Fruit fly (Drosophila melanogaster) whole organism, embryonic: ENCODE data around the gene Ctr1A.

ENCODE experiments used
- Atf-2 ChIP-seq: fragments of 200-800 bp; sonication (Bioruptor generic); optimal IDR thresholded peaks from 2 replicates; lab custom pipeline; 2016; ENCODE audit warnings: missing biosample characterization, missing genetic modification characterization
- Bteb2 ChIP-seq: fragments of 200-800 bp; sonication (Bioruptor generic); optimal IDR thresholded peaks from 2 replicates; lab custom pipeline; 2016; ENCODE audit warnings: missing biosample characterization, missing genetic modification characterization
- CG10543 ChIP-seq: fragments of 200-800 bp; sonication (Bioruptor generic); optimal IDR thresholded peaks from 3 replicates; lab custom pipeline; 2017; ENCODE audit warnings: missing biosample characterization, mild to moderate bottlenecking, missing genetic modification characterization, moderate library complexity
- CG12236 ChIP-seq: fragments of 200-800 bp; sonication (Bioruptor generic); optimal IDR thresholded peaks from 2 replicates; lab custom pipeline; 2016; ENCODE audit warnings: missing biosample characterization, missing genetic modification characterization
- CG12769 ChIP-seq: fragments of 200-800 bp; sonication (Bioruptor generic); optimal IDR thresholded peaks from 2 replicates; lab custom pipeline; 2019; ENCODE audit warnings: missing biosample characterization, mild to moderate bottlenecking, missing genetic modification characterization, moderate library complexity
- CG13123 ChIP-seq: fragments of 200-800 bp; sonication (Bioruptor generic); optimal IDR thresholded peaks from 2 replicates; lab custom pipeline; 2016; ENCODE audit warnings: missing biosample characterization, missing genetic modification characterization
- CG14860 ChIP-seq: fragments of 200-800 bp; sonication (Bioruptor generic); IDR thresholded peaks from 3 replicates; pipeline ENCODE4 v1.3.6; 2022; ENCODE audit warnings: missing biosample characterization, missing genetic modification characterization; ENCODE audit not compliant: partially characterized antibody
- CG15269 ChIP-seq: fragments of 200-800 bp; sonication (Bioruptor generic); optimal IDR thresholded peaks from 2 replicates; lab custom pipeline; 2018; ENCODE audit warnings: missing biosample characterization, mild to moderate bottlenecking, missing genetic modification characterization, moderate library complexity
- CG2129 ChIP-seq: fragments of 200-800 bp; sonication (Bioruptor generic); IDR thresholded peaks from 2 replicates; pipeline ENCODE4 v1.3.6; 2022; ENCODE audit warnings: missing biosample characterization, missing genetic modification characterization; ENCODE audit not compliant: partially characterized antibody
- CG32767 ChIP-seq: fragments of 200-800 bp; sonication (Bioruptor generic); IDR thresholded peaks from 2 replicates; pipeline ENCODE4 v1.3.6; 2022; ENCODE audit warnings: missing biosample characterization, missing genetic modification characterization
- CG4730 ChIP-seq: fragments of 200-800 bp; sonication (Bioruptor generic); IDR thresholded peaks from 2 replicates; pipeline ENCODE4 v1.3.6; 2022; ENCODE audit warnings: missing biosample characterization, missing genetic modification characterization
- CG5180 ChIP-seq: fragments of 200-800 bp; sonication (Bioruptor generic); optimal IDR thresholded peaks from 3 replicates; lab custom pipeline; 2017; ENCODE audit warnings: missing biosample characterization, missing genetic modification characterization, mild to moderate bottlenecking, moderate library complexity, missing genetic modification reagents
- CG7556 ChIP-seq: fragments of 200-800 bp; sonication (Bioruptor generic); optimal IDR thresholded peaks from 2 replicates; lab custom pipeline; 2017; ENCODE audit warnings: missing biosample characterization, mild to moderate bottlenecking, missing genetic modification characterization
- CG7987 ChIP-seq: fragments of 200-800 bp; sonication (Bioruptor generic); optimal IDR thresholded peaks from 2 replicates; lab custom pipeline; 2018; ENCODE audit warnings: missing biosample characterization, mild to moderate bottlenecking, missing genetic modification characterization, moderate library complexity
- CG8388 ChIP-seq: fragments of 200-800 bp; sonication (Bioruptor generic); optimal IDR thresholded peaks from 2 replicates; lab custom pipeline; 2019; ENCODE audit warnings: missing biosample characterization, mild to moderate bottlenecking, missing genetic modification characterization, moderate library complexity
- CHES-1-like ChIP-seq: fragments of 200-800 bp; sonication (Bioruptor generic); optimal IDR thresholded peaks from 2 replicates; lab custom pipeline; 2016; ENCODE audit warnings: missing biosample characterization, missing genetic modification characterization
- D19A ChIP-seq: fragments of 200-800 bp; optimal IDR thresholded peaks from 3 replicates; lab custom pipeline; 2019; ENCODE audit warnings: missing biosample characterization, mild to moderate bottlenecking, missing genetic modification characterization, moderate library complexity
- Dbx ChIP-seq: fragments of 200-800 bp; sonication (Bioruptor generic); IDR thresholded peaks from 3 replicates; pipeline ENCODE4 v1.3.6; 2022; ENCODE audit warnings: missing biosample characterization, missing genetic modification characterization
- Fer2 ChIP-seq: fragments of 200-800 bp; sonication (Bioruptor generic); optimal IDR thresholded peaks from 2 replicates; lab custom pipeline; 2018; ENCODE audit warnings: missing biosample characterization, mild to moderate bottlenecking, missing genetic modification characterization, moderate library complexity
- Gsc ChIP-seq: fragments of 200-800 bp; sonication (Bioruptor generic); IDR thresholded peaks from 2 replicates; pipeline ENCODE4 v1.3.6; 2022; ENCODE audit warnings: missing biosample characterization, missing genetic modification characterization
- HLH3B ChIP-seq: fragments of 200-800 bp; sonication (Bioruptor generic); IDR thresholded peaks from 2 replicates; pipeline ENCODE4 v1.3.6; 2022; ENCODE audit warnings: missing biosample characterization, missing genetic modification characterization
- Hr78 ChIP-seq, 2 experiments: fragments of 200-800 bp in 1 of 2; fragments of >200 bp in 1 of 2; sonication (Bioruptor generic) in 1 of 2; optimal IDR thresholded peaks; 2 replicates each; lab custom pipeline; 2017 to 2019; ENCODE audit warnings: missing biosample characterization in 2 of 2, missing genetic modification characterization in 2 of 2, mild to moderate bottlenecking in 1 of 2, moderate library complexity in 1 of 2
- Kr ChIP-seq: fragments of 200-800 bp; sonication (Bioruptor generic); optimal IDR thresholded peaks from 2 replicates; lab custom pipeline; 2017; ENCODE audit warnings: missing biosample characterization, mild to moderate bottlenecking, missing genetic modification characterization
- Lim3 ChIP-seq: fragments of 200-800 bp; sonication (Bioruptor generic); IDR thresholded peaks from 2 replicates; pipeline ENCODE4 v1.3.6; 2022; ENCODE audit warnings: missing biosample characterization, missing genetic modification characterization
- Optix ChIP-seq: fragments of 200-800 bp; sonication (Bioruptor generic); IDR thresholded peaks from 3 replicates; pipeline ENCODE4 v1.3.6; 2022; ENCODE audit warnings: missing biosample characterization, missing genetic modification characterization
- PHDP ChIP-seq: fragments of 200-800 bp; sonication (Bioruptor generic); optimal IDR thresholded peaks from 3 replicates; lab custom pipeline; 2018; ENCODE audit warnings: missing biosample characterization, mild to moderate bottlenecking, missing genetic modification characterization, moderate library complexity
- Rfx ChIP-seq: fragments of 200-800 bp; sonication (Bioruptor generic); IDR thresholded peaks from 2 replicates; pipeline ENCODE4 v1.3.6; 2022; ENCODE audit warnings: missing biosample characterization, missing genetic modification characterization
- Sry-β ChIP-seq: fragments of 200-800 bp; sonication (Bioruptor generic); optimal IDR thresholded peaks from 2 replicates; lab custom pipeline; 2018; ENCODE audit warnings: missing biosample characterization, mild to moderate bottlenecking, missing genetic modification characterization, moderate library complexity
- caup ChIP-seq: fragments of 200-800 bp; sonication (Bioruptor generic); optimal IDR thresholded peaks from 3 replicates; lab custom pipeline; 2017; ENCODE audit warnings: missing biosample characterization, mild to moderate bottlenecking, missing genetic modification characterization, moderate library complexity; ENCODE audit not compliant: severe bottlenecking
- chinmo ChIP-seq: fragments of 200-800 bp; sonication (Bioruptor generic); IDR thresholded peaks from 4 replicates; pipeline ENCODE4 v1.3.6; 2022; ENCODE audit warnings: missing biosample characterization, missing genetic modification characterization; ENCODE audit not compliant: partially characterized antibody
- chm ChIP-seq: fragments of 200-800 bp; sonication (Bioruptor generic); IDR thresholded peaks from 2 replicates; pipeline ENCODE4 v1.3.6; 2022; ENCODE audit warnings: missing biosample characterization, missing genetic modification characterization
- corto ChIP-seq: fragments of 200-800 bp; sonication (Bioruptor generic); optimal IDR thresholded peaks from 2 replicates; lab custom pipeline; 2016; ENCODE audit warnings: missing biosample characterization, mild to moderate bottlenecking, missing genetic modification characterization, moderate library complexity
- crol ChIP-seq: fragments of 200-800 bp; sonication (Bioruptor generic); IDR thresholded peaks from 2 replicates; pipeline ENCODE4 v1.3.6; 2022; ENCODE audit warnings: missing biosample characterization, missing genetic modification characterization
- da ChIP-seq: fragments of 200-800 bp; sonication (Bioruptor generic); optimal IDR thresholded peaks from 2 replicates; lab custom pipeline; 2016; ENCODE audit warnings: missing biosample characterization, missing genetic modification characterization
- dmrt11E ChIP-seq: fragments of 200-800 bp; sonication (Bioruptor generic); optimal IDR thresholded peaks from 3 replicates; lab custom pipeline; 2018; ENCODE audit warnings: missing biosample characterization, mild to moderate bottlenecking, missing genetic modification characterization, moderate library complexity
- fd102C ChIP-seq: fragments of 200-800 bp; sonication (Bioruptor generic); optimal IDR thresholded peaks from 2 replicates; lab custom pipeline; 2018; ENCODE audit warnings: missing biosample characterization, mild to moderate bottlenecking, missing genetic modification characterization, moderate library complexity
- grau ChIP-seq: fragments of 200-800 bp; optimal IDR thresholded peaks from 3 replicates; lab custom pipeline; 2019; ENCODE audit warnings: missing biosample characterization, mild to moderate bottlenecking, missing genetic modification characterization, moderate library complexity
- mirr ChIP-seq: fragments of 200-800 bp; sonication (Bioruptor generic); optimal IDR thresholded peaks from 3 replicates; lab custom pipeline; 2018; ENCODE audit warnings: missing biosample characterization, mild to moderate bottlenecking, missing genetic modification characterization
- org-1 ChIP-seq: fragments of 200-800 bp; sonication (Bioruptor generic); optimal IDR thresholded peaks from 2 replicates; lab custom pipeline; 2017; ENCODE audit warnings: missing biosample characterization, missing genetic modification characterization
- p53 ChIP-seq: fragments of 200-800 bp; sonication (Bioruptor generic); optimal IDR thresholded peaks from 2 replicates; lab custom pipeline; 2016; ENCODE audit warnings: missing biosample characterization, missing genetic modification characterization
- run ChIP-seq: fragments of 200-800 bp; sonication (Bioruptor generic); optimal IDR thresholded peaks from 3 replicates; lab custom pipeline; 2018; ENCODE audit warnings: missing biosample characterization, mild to moderate bottlenecking, missing genetic modification characterization
- scrt ChIP-seq: fragments of 200-800 bp; sonication (Bioruptor generic); optimal IDR thresholded peaks from 2 replicates; lab custom pipeline; 2018; ENCODE audit warnings: missing biosample characterization, mild to moderate bottlenecking, missing genetic modification characterization, moderate library complexity
- sd ChIP-seq: fragments of 200-800 bp; sonication (Bioruptor generic); optimal IDR thresholded peaks from 3 replicates; lab custom pipeline; 2018; ENCODE audit warnings: missing biosample characterization, mild to moderate bottlenecking, missing genetic modification characterization, moderate library complexity
- tap ChIP-seq: fragments of 200-800 bp; optimal IDR thresholded peaks from 3 replicates; lab custom pipeline; 2019; ENCODE audit warnings: missing biosample characterization, mild to moderate bottlenecking, missing genetic modification characterization, moderate library complexity
- twi ChIP-seq: fragments of 200-800 bp; optimal IDR thresholded peaks from 2 replicates; lab custom pipeline; 2019; ENCODE audit warnings: missing biosample characterization, mild to moderate bottlenecking, missing genetic modification characterization, moderate library complexity
- zen ChIP-seq: fragments of 200-800 bp; sonication (Bioruptor generic); optimal IDR thresholded peaks from 3 replicates; lab custom pipeline; 2018; ENCODE audit warnings: missing biosample characterization, mild to moderate bottlenecking, missing genetic modification characterization, moderate library complexity
- zen2 ChIP-seq: fragments of 200-800 bp; sonication (Bioruptor generic); IDR thresholded peaks from 3 replicates; pipeline ENCODE4 v1.3.6; 2022; ENCODE audit warnings: missing biosample characterization, missing genetic modification characterization; ENCODE audit not compliant: partially characterized antibody
- zf30C ChIP-seq: fragments of 200-800 bp; sonication (Bioruptor generic); optimal IDR thresholded peaks from 3 replicates; lab custom pipeline; 2018; ENCODE audit warnings: missing biosample characterization, mild to moderate bottlenecking, missing genetic modification characterization
- zfh1 ChIP-seq: fragments of 200-800 bp; sonication (Bioruptor generic); IDR thresholded peaks from 3 replicates; pipeline ENCODE4 v1.3.6; 2022; ENCODE audit warnings: missing biosample characterization, missing genetic modification characterization

Gene Ctr1A

DNA sequence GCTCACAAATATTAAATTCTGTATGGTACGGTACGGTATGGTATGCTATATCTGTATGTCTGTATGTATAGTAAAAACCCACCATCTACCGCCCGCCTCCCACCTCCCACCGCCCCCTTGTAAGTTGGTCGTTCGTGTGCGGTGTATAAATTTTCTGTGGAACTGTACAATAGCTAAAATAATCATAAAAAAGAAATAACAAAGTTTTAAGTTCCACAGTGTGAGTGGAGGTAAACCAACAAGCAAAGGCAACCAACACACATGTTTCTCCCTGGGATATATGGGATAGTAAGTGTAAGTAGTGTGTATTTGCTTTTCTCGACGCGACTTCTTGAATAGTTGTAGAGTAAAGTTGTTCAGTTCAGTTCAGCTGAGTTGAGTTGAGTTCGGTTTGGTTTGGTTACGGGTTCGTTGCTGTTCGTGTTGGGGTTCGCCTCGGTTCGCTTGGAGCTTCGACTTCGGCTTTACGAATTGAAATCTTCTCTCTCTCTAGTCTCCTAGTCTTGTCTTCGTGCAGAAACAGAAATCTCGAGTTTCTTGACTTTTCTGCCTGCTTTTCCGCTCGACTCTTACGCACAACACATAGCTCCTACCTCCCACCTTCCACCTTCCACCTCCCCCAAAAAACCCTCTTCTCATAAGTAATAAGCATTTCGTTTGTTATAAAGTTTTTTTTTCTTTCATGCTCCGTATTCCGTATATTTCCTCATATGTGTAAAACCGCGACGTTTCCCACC lies 45.3 kb downstream of the Ctr1A start (continued):
- TF ChIP-seq CG2129 (GFP tag; lab: Robert Waterston, UW) = no peak
- no peak for TF ChIP-seq CG15269 (tag; lab: Kevin White, UChicago)
- TF ChIP-seq org-1 (GFP tag; lab: Kevin White, UChicago) = no peak
- peak; percentile 91 for TF ChIP-seq CG12769 (tag; lab: Kevin White, UChicago)
- TF ChIP-seq CG5180 = peak; percentile 97
- no peak for TF ChIP-seq CG4730 (GFP tag; lab: Robert Waterston, UW)
- no peak for TF ChIP-seq Hr78 (GFP tag; optimal IDR thresholded peaks at IDR 0.05; lab: Kevin White, UChicago)
- 0 out of 4 replicates have a peak, but pooled peaks have one; percentile 49 for TF ChIP-seq chinmo (GFP tag; lab: Robert Waterston, UW)
- TF ChIP-seq dmrt11E (tag; lab: Kevin White, UChicago) = no peak
- TF ChIP-seq Lim3 = no peak
- no peak for TF ChIP-seq CHES-1-like (GFP tag; lab: Kevin White, UChicago)
- TF ChIP-seq mirr (GFP tag; lab: Kevin White, UChicago) = peak; percentile 59
- no peak for TF ChIP-seq PHDP
- no peak for TF ChIP-seq Gsc (GFP tag; lab: Robert Waterston, UW)
- TF ChIP-seq CG7987 = no peak
- no peak for TF ChIP-seq Kr (GFP tag; lab: Kevin White, UChicago)
- TF ChIP-seq zf30C (GFP tag; lab: Kevin White, UChicago) = no peak
- TF ChIP-seq CG7556 (GFP tag; lab: Kevin White, UChicago) = no peak
- TF ChIP-seq zen2 (GFP tag; lab: Robert Waterston, UW) = no peak
- no peak for TF ChIP-seq Sry-β (GFP tag; lab: Kevin White, UChicago)
- peak; percentile 20 for TF ChIP-seq caup
- no peak for TF ChIP-seq run (tag; lab: Kevin White, UChicago)
- no peak for TF ChIP-seq Dbx (GFP tag; lab: Robert Waterston, UW)
- TF ChIP-seq corto (GFP tag; lab: Kevin White, UChicago) = no peak
- peak; percentile 34 for TF ChIP-seq twi (tag; lab: Kevin White, UChicago)
- no peak for TF ChIP-seq Bteb2 (GFP tag; lab: Kevin White, UChicago)
- no peak for TF ChIP-seq zen (tag; lab: Kevin White, UChicago)
- no peak for TF ChIP-seq D19A (tag; lab: Kevin White, UChicago)
- no peak for TF ChIP-seq tap (tag; lab: Kevin White, UChicago)
- peak; percentile 36 for TF ChIP-seq sd (tag; lab: Kevin White, UChicago)
- no peak for TF ChIP-seq Optix (GFP tag; lab: Robert Waterston, UW)
- no peak for TF ChIP-seq CG32767 (GFP tag; lab: Robert Waterston, UW)
- no peak for TF ChIP-seq HLH3B (GFP tag; lab: Robert Waterston, UW)
- TF ChIP-seq CG13123 (GFP tag; lab: Kevin White, UChicago) = no peak
- no peak for TF ChIP-seq chm
- TF ChIP-seq zfh1 (GFP tag; lab: Robert Waterston, UW) = no peak
- TF ChIP-seq CG14860 (GFP tag; lab: Robert Waterston, UW) = no peak
- no peak for TF ChIP-seq CG12236 (GFP tag; lab: Kevin White, UChicago)
- TF ChIP-seq Atf-2 (GFP tag; lab: Kevin White, UChicago) = no peak
- no peak for TF ChIP-seq Fer2 (tag; lab: Kevin White, UChicago)
- TF ChIP-seq grau (tag; lab: Kevin White, UChicago) = peak; percentile 16
- TF ChIP-seq CG8388 (GFP tag; lab: Kevin White, UChicago) = peak; percentile 83
- no peak for TF ChIP-seq p53 (GFP tag; lab: Kevin White, UChicago)
- peak; percentile 37 for TF ChIP-seq CG10543 (GFP tag; lab: Kevin White, UChicago)
- TF ChIP-seq da (GFP tag; lab: Kevin White, UChicago) = no peak
- TF ChIP-seq crol = peak; percentile 74
- TF ChIP-seq Rfx (GFP tag; lab: Robert Waterston, UW) = no peak
- no peak for TF ChIP-seq scrt (GFP tag; lab: Kevin White, UChicago)
- TF ChIP-seq fd102C (GFP tag; lab: Kevin White, UChicago) = no peak
